Worm (Caenorhabditis elegans) whole organism, mixed stage, embryonic: ENCODE results near the gene sqv-4.

Experiments
- M03D4.4 ChIP-seq: sonication (generic microtip); optimal IDR thresholded peaks from 2 replicates; lab custom pipeline; 2017; ENCODE audit warnings: mild to moderate bottlenecking, missing genetic modification characterization, missing compliant biosample characterization
- bed-3 ChIP-seq: fragments of 200-800 bp; sonication (Bioruptor generic); optimal IDR thresholded peaks from 3 replicates; lab custom pipeline; 2018; ENCODE audit warnings: mild to moderate bottlenecking, missing genetic modification characterization, moderate library complexity, missing compliant biosample characterization
- ceh-39 ChIP-seq: fragments of 150-350 bp; optimal IDR thresholded peaks from 2 replicates; lab custom pipeline; 2014; ENCODE audit warnings: missing biosample characterization, missing genetic modification characterization
- ceh-43 ChIP-seq: fragments of 200-800 bp; sonication (Bioruptor generic); optimal IDR thresholded peaks from 2 replicates; lab custom pipeline; 2018; ENCODE audit warnings: mild to moderate bottlenecking, missing genetic modification characterization, moderate library complexity, missing compliant biosample characterization
- ces-1 ChIP-seq: fragments of 150-350 bp; optimal IDR thresholded peaks from 2 replicates; lab custom pipeline; 2014; ENCODE audit warnings: missing biosample characterization, missing genetic modification reagents, missing genetic modification characterization
- cnd-1 ChIP-seq: fragments of 200-800 bp; sonication (Bioruptor generic); optimal IDR thresholded peaks from 2 replicates; lab custom pipeline; 2018; ENCODE audit warnings: mild to moderate bottlenecking, missing genetic modification characterization, missing compliant biosample characterization
- drap-1 ChIP-seq: fragments of 200-800 bp; sonication (Bioruptor generic); optimal IDR thresholded peaks from 3 replicates; lab custom pipeline; 2018; ENCODE audit warnings: mild to moderate bottlenecking, missing genetic modification characterization, missing compliant biosample characterization
- elt-1 ChIP-seq: sonication (generic microtip); optimal IDR thresholded peaks from 2 replicates; lab custom pipeline; 2017; ENCODE audit warnings: missing genetic modification characterization, mild to moderate bottlenecking, missing compliant biosample characterization, antibody characterized with exemption, moderate library complexity, borderline replicate concordance; ENCODE audit not compliant: insufficient read depth
- flh-1 ChIP-seq: fragments of 200-800 bp; sonication (Bioruptor generic); optimal IDR thresholded peaks from 2 replicates; lab custom pipeline; 2018; ENCODE audit warnings: mild to moderate bottlenecking, missing genetic modification characterization, moderate library complexity, missing compliant biosample characterization
- ham-2 ChIP-seq: fragments of 200-800 bp; sonication (Bioruptor generic); optimal IDR thresholded peaks from 2 replicates; lab custom pipeline; 2018; ENCODE audit warnings: mild to moderate bottlenecking, missing genetic modification characterization, missing compliant biosample characterization
- lin-13 ChIP-seq: fragments of 150-350 bp; optimal IDR thresholded peaks from 2 replicates; lab custom pipeline; 2014; ENCODE audit warnings: missing biosample characterization, missing genetic modification characterization
- lin-32 ChIP-seq: fragments of 200-800 bp; sonication (Bioruptor generic); optimal IDR thresholded peaks from 2 replicates; lab custom pipeline; 2018; ENCODE audit warnings: mild to moderate bottlenecking, missing genetic modification characterization, missing compliant biosample characterization
- lsy-2 ChIP-seq: fragments of 150-350 bp; optimal IDR thresholded peaks from 2 replicates; lab custom pipeline; 2014; ENCODE audit warnings: missing biosample characterization, missing genetic modification characterization
- mab-5 ChIP-seq: fragments of 150-350 bp; optimal IDR thresholded peaks from 2 replicates; lab custom pipeline; 2014; ENCODE audit warnings: missing biosample characterization, missing genetic modification characterization
- mep-1 ChIP-seq: fragments of 150-350 bp; optimal IDR thresholded peaks from 2 replicates; lab custom pipeline; 2017; ENCODE audit warnings: missing biosample characterization, missing genetic modification reagents, missing genetic modification characterization, inconsistent platforms
- mls-2 ChIP-seq: sonication (generic microtip); optimal IDR thresholded peaks from 2 replicates; lab custom pipeline; 2016; ENCODE audit warnings: mild to moderate bottlenecking, missing genetic modification characterization, moderate library complexity, missing compliant biosample characterization
- nhr-12 ChIP-seq: fragments of 150-350 bp; optimal IDR thresholded peaks from 2 replicates; lab custom pipeline; 2014; ENCODE audit warnings: missing biosample characterization, missing genetic modification characterization
- nhr-2 ChIP-seq: fragments of 150-350 bp; optimal IDR thresholded peaks from 2 replicates; lab custom pipeline; 2014; ENCODE audit warnings: missing biosample characterization, missing genetic modification characterization
- nhr-237 ChIP-seq: fragments of 150-350 bp; optimal IDR thresholded peaks from 2 replicates; lab custom pipeline; 2014; ENCODE audit warnings: missing biosample characterization, missing genetic modification characterization
- nhr-28 ChIP-seq: fragments of 150-350 bp; optimal IDR thresholded peaks from 2 replicates; lab custom pipeline; 2014; ENCODE audit warnings: missing biosample characterization, missing genetic modification characterization
- pha-4 ChIP-seq: fragments of 150-350 bp; optimal IDR thresholded peaks from 2 replicates; lab custom pipeline; 2018; ENCODE audit warnings: missing biosample characterization, missing genetic modification reagents, missing genetic modification characterization
- sem-2 ChIP-seq: fragments of 200-800 bp; sonication (Bioruptor generic); optimal IDR thresholded peaks from 2 replicates; lab custom pipeline; 2018; ENCODE audit warnings: mild to moderate bottlenecking, missing genetic modification characterization, missing compliant biosample characterization
- sptf-1 ChIP-seq: sonication (generic microtip); optimal IDR thresholded peaks from 2 replicates; lab custom pipeline; 2017; ENCODE audit warnings: mild to moderate bottlenecking, missing genetic modification characterization, moderate library complexity, missing compliant biosample characterization
- tbx-8 ChIP-seq: fragments of 200-800 bp; sonication (Bioruptor generic); optimal IDR thresholded peaks from 2 replicates; lab custom pipeline; 2018; ENCODE audit warnings: mild to moderate bottlenecking, missing genetic modification characterization, moderate library complexity, missing compliant biosample characterization
- unc-120 ChIP-seq: sonication (generic microtip); optimal IDR thresholded peaks from 2 replicates; lab custom pipeline; 2017; ENCODE audit warnings: missing genetic modification characterization, missing compliant biosample characterization; ENCODE audit not compliant: poor library complexity, severe bottlenecking
- unc-39 ChIP-seq: fragments of 150-350 bp; optimal IDR thresholded peaks from 2 replicates; lab custom pipeline; 2014; ENCODE audit warnings: missing biosample characterization, missing genetic modification characterization
- unc-62 ChIP-seq: fragments of 150-350 bp; optimal IDR thresholded peaks from 2 replicates; lab custom pipeline; 2014; ENCODE audit warnings: missing biosample characterization, missing genetic modification reagents, missing genetic modification characterization
- zip-8 ChIP-seq: fragments of 150-350 bp; optimal IDR thresholded peaks from 2 replicates; lab custom pipeline; 2014; ENCODE audit warnings: missing biosample characterization, missing genetic modification characterization
- ztf-11 ChIP-seq: fragments of 150-350 bp; optimal IDR thresholded peaks from 2 replicates; lab custom pipeline; 2014; ENCODE audit warnings: missing biosample characterization, missing genetic modification characterization

The sqv-4 gene

ce11 chrV:10648146-10648545, 13.1 kb downstream of the sqv-4 start, which contains the start of gene aqp-6:
TSS of gene aqp-6 (plus strand) at chrV:10648446.
- no peak for TF ChIP-seq pha-4 (tag; lab: Kevin White, UChicago)

ce11 chrV:10647043-10647611, 14.1 kb downstream of the sqv-4 start, which contains the start of the genes C32C4.3 and C32C4.16:
TSS of gene C32C4.3 (minus strand) at chrV:10647143.
TSS of gene C32C4.16 (plus strand) at chrV:10647561.
- TF ChIP-seq zip-8 (tag; lab: Kevin White, UChicago) (no peak), mls-2 (tag; lab: Kevin White, UChicago) (no peak), sptf-1 (no peak), nhr-237 (tag; lab: Kevin White, UChicago) (no peak), elt-1 (tag; lab: Kevin White, UChicago) (no peak), mab-5 (no peak), lin-13 (no peak), ceh-43 (no peak), flh-1 (no peak)
- TF ChIP-seq, all 35 proteins: peak for 0

- TF ChIP-seq sptf-1: no peak
- peak; percentile 9 for TF ChIP-seq ces-1 (GFP tag; lab: Kevin White, UChicago)
- TF ChIP-seq bed-3 (GFP tag; lab: Kevin White, UChicago): no peak
- TF ChIP-seq lin-32 (GFP tag; lab: Kevin White, UChicago): no peak
Observed at ce11 chrV:10640977-10641376, 20.3 kb downstream of the sqv-4 start.

- no peak for TF ChIP-seq ceh-43
- TF ChIP-seq nhr-237 (tag; lab: Kevin White, UChicago): no peak
- TF ChIP-seq ztf-11 (tag; lab: Kevin White, UChicago): no peak
- no peak for TF ChIP-seq flh-1
- TF ChIP-seq unc-62 (GFP tag; lab: Kevin White, UChicago): no peak
- no peak for TF ChIP-seq tbx-8 (GFP tag; lab: Kevin White, UChicago)
- no peak for TF ChIP-seq unc-39 (tag; lab: Kevin White, UChicago)
- TF ChIP-seq lin-32 (GFP tag; lab: Kevin White, UChicago): no peak
- no peak for TF ChIP-seq unc-120 (tag; lab: Kevin White, UChicago)
- TF ChIP-seq mep-1 (tag; lab: Kevin White, UChicago): no peak
- TF ChIP-seq lin-13: no peak
- no peak for TF ChIP-seq sem-2
- TF ChIP-seq zip-8 (tag; lab: Kevin White, UChicago): no peak
- TF ChIP-seq ces-1 (GFP tag; lab: Kevin White, UChicago): no peak
- TF ChIP-seq drap-1: no peak
- no peak for TF ChIP-seq ceh-39 (tag; lab: Kevin White, UChicago)
- TF ChIP-seq elt-1 (tag; lab: Kevin White, UChicago): no peak
- TF ChIP-seq mls-2 (tag; lab: Kevin White, UChicago): no peak
- no peak for TF ChIP-seq lsy-2
Observed at ce11 chrV:10635722-10636121, 25.5 kb downstream of the sqv-4 start, which contains the start of gene kvs-2. TSS of gene kvs-2 (plus strand) at chrV:10636022.

- TF ChIP-seq pha-4 (tag; lab: Kevin White, UChicago) (no peak), tbx-8 (GFP tag; lab: Kevin White, UChicago) (no peak), nhr-12 (tag; lab: Kevin White, UChicago) (no peak), M03D4.4 (tag; lab: Kevin White, UChicago) (no peak), mab-5 (no peak), cnd-1 (tag; lab: Kevin White, UChicago) (no peak), lsy-2 (no peak), ces-1 (GFP tag; lab: Kevin White, UChicago) (no peak), lin-13 (no peak), flh-1 (no peak), ceh-39 (tag; lab: Kevin White, UChicago) (no peak), mls-2 (tag; lab: Kevin White, UChicago) (no peak), bed-3 (GFP tag; lab: Kevin White, UChicago) (no peak), nhr-2 (tag; lab: Kevin White, UChicago) (no peak), ceh-43 (no peak)
- TF ChIP-seq, all 35 proteins: peak for 0
Observed at ce11 chrV:10632758-10633157, 28.5 kb downstream of the sqv-4 start, which contains the start of gene mab-23. TSS of gene mab-23 (plus strand) at chrV:10633058.

ce11 chrV:10630497-10630896, 30.8 kb downstream of the sqv-4 start:
- TF ChIP-seq nhr-12 (tag; lab: Kevin White, UChicago): no peak
- TF ChIP-seq M03D4.4 (tag; lab: Kevin White, UChicago): no peak
- no peak for TF ChIP-seq unc-120 (tag; lab: Kevin White, UChicago)
- no peak for TF ChIP-seq mls-2 (tag; lab: Kevin White, UChicago)
- TF ChIP-seq sptf-1: no peak
- no peak for TF ChIP-seq ces-1 (GFP tag; lab: Kevin White, UChicago)
- TF ChIP-seq ceh-39 (tag; lab: Kevin White, UChicago): no peak
- no peak for TF ChIP-seq ham-2 (GFP tag; lab: Kevin White, UChicago)
- TF ChIP-seq zip-8 (tag; lab: Kevin White, UChicago): no peak
- no peak for TF ChIP-seq nhr-28 (tag; lab: Kevin White, UChicago)
- no peak for TF ChIP-seq bed-3 (GFP tag; lab: Kevin White, UChicago)
- TF ChIP-seq mab-5: no peak
- TF ChIP-seq lin-32 (GFP tag; lab: Kevin White, UChicago): no peak
- TF ChIP-seq mep-1 (tag; lab: Kevin White, UChicago): no peak
- no peak for TF ChIP-seq unc-62 (GFP tag; lab: Kevin White, UChicago)
- no peak for TF ChIP-seq sem-2
